Worm (Caenorhabditis elegans) whole organism, L2 larva: ENCODE measurements around the gene hgap-2.

Source experiments
- F13H6.1 ChIP-seq: sonication (generic microtip); optimal IDR thresholded peaks from 2 replicates; lab custom pipeline; 2016; ENCODE audit warnings: missing genetic modification characterization, missing compliant biosample characterization
- ama-1 ChIP-seq: fragments of 150-350 bp; optimal IDR thresholded peaks from 2 replicates; lab custom pipeline; 2018; ENCODE audit warnings: inconsistent platforms
- ceh-82 ChIP-seq: fragments of 150-350 bp; optimal IDR thresholded peaks from 2 replicates; lab custom pipeline; 2014; ENCODE audit warnings: missing biosample characterization, missing genetic modification characterization
- fos-1 ChIP-seq: fragments of 150-350 bp; optimal IDR thresholded peaks from 2 replicates; lab custom pipeline; 2014; ENCODE audit warnings: missing biosample characterization, missing genetic modification characterization
- nhr-237 ChIP-seq: fragments of 150-350 bp; optimal IDR thresholded peaks from 2 replicates; lab custom pipeline; 2014; ENCODE audit warnings: missing biosample characterization, missing genetic modification characterization

DNA sequence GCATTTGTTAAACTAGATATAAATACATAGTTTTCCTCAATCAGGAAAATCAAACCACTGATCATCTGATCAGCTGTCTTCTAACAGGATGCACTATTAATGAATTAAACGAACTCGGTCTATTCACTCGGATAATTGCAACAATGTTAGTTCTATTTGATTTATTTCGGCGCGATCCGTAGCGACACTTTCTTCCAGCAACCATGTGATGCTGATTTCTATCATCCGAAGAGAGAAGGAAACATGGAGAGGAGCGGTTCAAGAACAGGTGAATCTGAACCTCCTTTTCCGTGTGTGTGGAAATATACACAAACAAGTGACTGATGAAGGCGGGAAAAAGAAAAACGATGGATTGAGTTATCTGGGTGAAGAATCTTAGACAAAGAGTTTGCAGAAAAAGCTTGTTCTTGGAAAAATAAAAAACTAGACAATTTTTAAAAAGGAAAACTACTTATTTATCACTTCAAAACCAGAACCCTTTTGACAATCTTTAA, 47.1 kb upstream of the hgap-2 start:
- TF ChIP-seq ama-1 (lab: Kevin White, UChicago): no peak
- TF ChIP-seq nhr-237 (tag; lab: Kevin White, UChicago): no peak
- TF ChIP-seq fos-1: no peak
- no peak for TF ChIP-seq ceh-82 (tag; lab: Kevin White, UChicago)
- TF ChIP-seq F13H6.1: no peak
